Worm (Caenorhabditis elegans): ENCODE results near the gene F59B10.5.
A peak's percentile ranks its signal among the peaks of the same experiment; 100 is the strongest.

F59B10.5 gene

DNA sequence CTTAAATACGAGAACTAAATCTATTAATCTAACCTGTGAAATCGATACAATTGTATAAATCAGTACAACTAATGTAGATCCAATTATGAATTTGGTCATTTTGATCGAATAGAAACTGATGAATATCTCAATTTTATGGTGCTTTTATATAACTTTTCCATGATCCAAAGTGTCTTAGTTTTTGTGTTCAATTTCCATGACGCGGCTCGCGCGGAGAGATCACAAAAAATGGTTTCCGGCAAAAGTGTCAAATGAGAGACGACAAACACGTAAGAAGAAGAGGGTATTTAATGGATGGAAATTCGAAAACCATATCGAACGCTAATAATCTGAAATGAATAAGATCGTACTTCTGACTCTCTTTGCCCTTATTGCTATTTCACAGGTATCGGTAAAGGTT is 41.1 kb upstream of the F59B10.5 start, which contains the start of the genes C06A1.6 and C06A1.7:
C06A1.6 (minus strand) TSS at position 101 of the 400 bp plus-strand sequence.
C06A1.7 (plus strand) TSS at position 314 of the 400 bp plus-strand sequence.
- TF ChIP-seq elt-2 (tag; optimal IDR thresholded peaks at IDR 0.05) (no peak), dmd-4 (tag; optimal IDR thresholded peaks at IDR 0.05; ENCODE audit: borderline replicate concordance) (no peak), unc-3 (GFP tag; conservative IDR thresholded peaks at IDR 0.05) (no peak), unc-3 (tag; optimal IDR thresholded peaks at IDR 0.05) (no peak), ceh-2 (tag; optimal IDR thresholded peaks at IDR 0.05) (no peak), fkh-10 (GFP tag; optimal IDR thresholded peaks at IDR 0.05) (no peak), ceh-31 (tag; optimal IDR thresholded peaks at IDR 0.05) (no peak), F13H6.1 (tag; optimal IDR thresholded peaks at IDR 0.05) (no peak), syd-9 (tag; optimal IDR thresholded peaks at IDR 0.05) (no peak), hlh-30 (tag; optimal IDR thresholded peaks at IDR 0.05; ENCODE audit: insufficient read depth) (no peak), ceh-18 (tag; optimal IDR thresholded peaks at IDR 0.05) (no peak), ama-1 (optimal IDR thresholded peaks at IDR 0.05) (no peak), ceh-14 (tag; optimal IDR thresholded peaks at IDR 0.05) (no peak), ceh-6 (GFP tag; optimal IDR thresholded peaks at IDR 0.05) (no peak), ceh-19 (GFP tag; optimal IDR thresholded peaks at IDR 0.05) (no peak), pax-1 (tag; optimal IDR thresholded peaks at IDR 0.05) (no peak), pqm-1 (tag; optimal IDR thresholded peaks at IDR 0.05) (no peak), hlh-13 (GFP tag; optimal IDR thresholded peaks at IDR 0.05) (no peak), ahr-1 (tag; optimal IDR thresholded peaks at IDR 0.05) (no peak), ceh-34 (tag; optimal IDR thresholded peaks at IDR 0.05) (no peak)

DNA sequence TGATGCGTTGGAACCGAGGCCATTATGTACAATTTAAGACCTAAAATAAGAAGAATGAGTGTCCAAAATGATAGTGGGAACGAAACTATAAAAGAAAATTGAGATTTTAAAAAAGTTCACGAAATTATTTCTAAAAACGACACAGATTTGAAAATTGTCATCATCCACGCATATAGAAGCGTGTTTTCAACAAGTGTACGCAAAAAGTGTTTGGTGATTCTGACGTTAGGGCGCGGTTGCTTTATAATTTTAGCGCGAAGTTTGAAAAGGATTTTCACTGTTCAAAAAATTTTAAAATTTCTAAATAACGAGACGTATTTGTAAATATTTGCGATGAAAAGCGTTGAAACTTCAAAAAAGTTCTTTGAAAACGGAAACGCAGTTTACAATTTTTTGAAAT is 39.9 kb upstream of the F59B10.5 start, which contains the start of gene cdc-48.1:
cdc-48.1 (minus strand) TSS at position 40 of the 400 bp plus-strand sequence.
- no peak for TF ChIP-seq ceh-22 (tag; optimal IDR thresholded peaks at IDR 0.05)
- peak; percentile 76 for TF ChIP-seq unc-3 (GFP tag; conservative IDR thresholded peaks at IDR 0.05)
- TF ChIP-seq unc-3 (tag; optimal IDR thresholded peaks at IDR 0.05): peak; percentile 92
- peak; percentile 92 for TF ChIP-seq pat-9 (tag; optimal IDR thresholded peaks at IDR 0.05)
- TF ChIP-seq dmd-4 (tag; optimal IDR thresholded peaks at IDR 0.05; ENCODE audit: borderline replicate concordance): peak; percentile 70
- peak; percentile 77 for TF ChIP-seq gmeb-2 (tag; optimal IDR thresholded peaks at IDR 0.05)
- TF ChIP-seq hlh-15 (tag; optimal IDR thresholded peaks at IDR 0.05): peak; percentile 35
- peak; percentile 70 for TF ChIP-seq lin-11 (tag; optimal IDR thresholded peaks at IDR 0.05)
- TF ChIP-seq ceh-45 (GFP tag; IDR thresholded peaks at IDR 0.05): peak; percentile 68; the same call in 1 of the 2 replicates
- TF ChIP-seq hlh-6 (tag; optimal IDR thresholded peaks at IDR 0.05): peak; percentile 35
- peak; percentile 74 for TF ChIP-seq ceh-2 (tag; optimal IDR thresholded peaks at IDR 0.05)
- TF ChIP-seq Y22D7AL.16 (tag; optimal IDR thresholded peaks at IDR 0.05): peak; percentile 77
- no peak for TF ChIP-seq elt-4 (tag; optimal IDR thresholded peaks at IDR 0.05)
- no peak for TF ChIP-seq odd-2 (tag; optimal IDR thresholded peaks at IDR 0.05)
- peak; percentile 51 for TF ChIP-seq che-1 (tag; optimal IDR thresholded peaks at IDR 0.05)
- TF ChIP-seq ttx-3 (tag; optimal IDR thresholded peaks at IDR 0.05): peak; percentile 68
- TF ChIP-seq ets-4 (tag; optimal IDR thresholded peaks at IDR 0.05): peak; percentile 95
- TF ChIP-seq tbx-7 (tag; optimal IDR thresholded peaks at IDR 0.05): peak; percentile 68
- peak; percentile 95 for TF ChIP-seq unc-55 (GFP tag; optimal IDR thresholded peaks at IDR 0.05)
- TF ChIP-seq syd-9 (tag; optimal IDR thresholded peaks at IDR 0.05): peak; percentile 94
- peak; percentile 77 for TF ChIP-seq pqm-1 (tag; optimal IDR thresholded peaks at IDR 0.05)
- TF ChIP-seq pha-2 (tag; optimal IDR thresholded peaks at IDR 0.05): peak; percentile 82
- peak; percentile 72 for TF ChIP-seq fax-1 (tag; optimal IDR thresholded peaks at IDR 0.05)
- peak; percentile 95 for TF ChIP-seq ceh-30 (tag; optimal IDR thresholded peaks at IDR 0.05)
- no peak for TF ChIP-seq nhr-232 (tag; optimal IDR thresholded peaks at IDR 0.05)
- TF ChIP-seq lim-6 (tag; optimal IDR thresholded peaks at IDR 0.05): peak; percentile 89
- peak; percentile 97 for TF ChIP-seq unc-86 (tag; optimal IDR thresholded peaks at IDR 0.05)
- TF ChIP-seq F13H6.1 (tag; optimal IDR thresholded peaks at IDR 0.05): peak; percentile 85
- peak; percentile 92 for TF ChIP-seq fkh-10 (GFP tag; optimal IDR thresholded peaks at IDR 0.05)
- peak; percentile 100 for TF ChIP-seq unc-42 (tag; optimal IDR thresholded peaks at IDR 0.05)
- TF ChIP-seq ceh-6 (GFP tag; optimal IDR thresholded peaks at IDR 0.05): peak; percentile 68
- peak; percentile 46 for TF ChIP-seq C38D4.7 (GFP tag; optimal IDR thresholded peaks at IDR 0.05)
- no peak for TF ChIP-seq eyg-1 (tag; optimal IDR thresholded peaks at IDR 0.05)
- peak; percentile 98 for TF ChIP-seq rnt-1 (tag; optimal IDR thresholded peaks at IDR 0.05)
- peak; percentile 99 for TF ChIP-seq nfya-1 (tag; optimal IDR thresholded peaks at IDR 0.05)
- TF ChIP-seq K09A11.1 (tag; optimal IDR thresholded peaks at IDR 0.05; ENCODE audit: insufficient read depth): peak; percentile 90
- peak; percentile 30 for TF ChIP-seq zip-5 (tag; optimal IDR thresholded peaks at IDR 0.05)
- no peak for TF ChIP-seq ceh-9 (tag; optimal IDR thresholded peaks at IDR 0.05)
- peak; percentile 20 for TF ChIP-seq npax-4 (tag; optimal IDR thresholded peaks at IDR 0.05)
- TF ChIP-seq ceh-48 (tag; optimal IDR thresholded peaks at IDR 0.05): peak; percentile 81
